Worm (Caenorhabditis elegans): ENCODE data around the gene bcas-2.

The bcas-2 gene

ce11 chrIII:6245728-6246127 lies at the start of gene bcas-2:
Gene bcas-2, minus strand, starts transcription at chrIII:6245828.
- TF ChIP-seq nhr-11 (tag; optimal IDR thresholded peaks at IDR 0.05): no peak
- no peak for TF ChIP-seq nhr-77 (tag; optimal IDR thresholded peaks at IDR 0.05)
- no peak for TF ChIP-seq unc-39 (tag; optimal IDR thresholded peaks at IDR 0.05)
- no peak for TF ChIP-seq elt-3 (tag; optimal IDR thresholded peaks at IDR 0.05)
- no peak for TF ChIP-seq fkh-2 (tag; optimal IDR thresholded peaks at IDR 0.05)
- no peak for TF ChIP-seq ZK546.5 (tag; optimal IDR thresholded peaks at IDR 0.05)
- TF ChIP-seq hmg-11 (tag; optimal IDR thresholded peaks at IDR 0.05): no peak
- TF ChIP-seq eor-1 (tag; optimal IDR thresholded peaks at IDR 0.05): no peak
- no peak for TF ChIP-seq fkh-10 (GFP tag; optimal IDR thresholded peaks at IDR 0.05)
- no peak for TF ChIP-seq pqm-1 (tag; optimal IDR thresholded peaks at IDR 0.05)

- TF ChIP-seq elt-1 (tag; optimal IDR thresholded peaks at IDR 0.05): peak; percentile 91
- no peak for TF ChIP-seq nhr-12 (tag; optimal IDR thresholded peaks at IDR 0.05)
- no peak for TF ChIP-seq nfya-1 (tag; optimal IDR thresholded peaks at IDR 0.05; ENCODE audit: insufficient read depth)
- TF ChIP-seq elt-2 (tag; optimal IDR thresholded peaks at IDR 0.05): peak; percentile 74
- peak; percentile 38 for TF ChIP-seq pqm-1 (tag; optimal IDR thresholded peaks at IDR 0.05)
- peak; percentile 19 for TF ChIP-seq jun-1 (tag; optimal IDR thresholded peaks at IDR 0.05)
- TF ChIP-seq nhr-77 (tag; optimal IDR thresholded peaks at IDR 0.05): no peak
Observed at ce11 chrIII:6290469-6291182, 45.0 kb upstream of the bcas-2 start.

- TF ChIP-seq nhr-77 (tag; optimal IDR thresholded peaks at IDR 0.05): no peak
- TF ChIP-seq nfya-1 (tag; optimal IDR thresholded peaks at IDR 0.05; ENCODE audit: insufficient read depth): peak; percentile 13
- no peak for TF ChIP-seq nhr-11 (tag; optimal IDR thresholded peaks at IDR 0.05)
- TF ChIP-seq nhr-43 (tag; optimal IDR thresholded peaks at IDR 0.05; ENCODE audit: poor library complexity, severe bottlenecking): no peak
- no peak for TF ChIP-seq hmg-11 (tag; optimal IDR thresholded peaks at IDR 0.05)
- TF ChIP-seq nhr-28 (tag; optimal IDR thresholded peaks at IDR 0.05): no peak
- TF ChIP-seq ceh-82 (tag; optimal IDR thresholded peaks at IDR 0.05): no peak
- no peak for TF ChIP-seq ama-1 (optimal IDR thresholded peaks at IDR 0.05)
- no peak for TF ChIP-seq ceh-16 (tag; optimal IDR thresholded peaks at IDR 0.05)
- no peak for TF ChIP-seq egl-5 (tag; optimal IDR thresholded peaks at IDR 0.05)
- no peak for TF ChIP-seq nhr-12 (tag; optimal IDR thresholded peaks at IDR 0.05)
- TF ChIP-seq pqm-1 (tag; optimal IDR thresholded peaks at IDR 0.05): no peak
- no peak for TF ChIP-seq skn-1 (tag; optimal IDR thresholded peaks at IDR 0.05)
- TF ChIP-seq lin-15B (tag; optimal IDR thresholded peaks at IDR 0.05): peak; percentile 76
- TF ChIP-seq zag-1 (tag; optimal IDR thresholded peaks at IDR 0.05): no peak
- TF ChIP-seq ZK546.5 (tag; optimal IDR thresholded peaks at IDR 0.05): no peak
- TF ChIP-seq daf-12 (tag; optimal IDR thresholded peaks at IDR 0.05): no peak
Observed at ce11 chrIII:6289366-6289765, 43.7 kb upstream of the bcas-2 start.

- TF ChIP-seq R02D3.7 (tag; optimal IDR thresholded peaks at IDR 0.05): no peak
- TF ChIP-seq sea-2 (GFP tag; optimal IDR thresholded peaks at IDR 0.05): no peak
- no peak for TF ChIP-seq zag-1 (tag; optimal IDR thresholded peaks at IDR 0.05)
- TF ChIP-seq ama-1 (optimal IDR thresholded peaks at IDR 0.05): no peak
- TF ChIP-seq tbx-2 (tag; optimal IDR thresholded peaks at IDR 0.05): no peak
- no peak for TF ChIP-seq skn-1 (tag; optimal IDR thresholded peaks at IDR 0.05)
- no peak for TF ChIP-seq fkh-10 (GFP tag; optimal IDR thresholded peaks at IDR 0.05)
- no peak for TF ChIP-seq nhr-67 (tag; optimal IDR thresholded peaks at IDR 0.05)
Observed at ce11 chrIII:6287195-6287594, 41.6 kb upstream of the bcas-2 start, which contains the start of gene F47D12.6. Gene F47D12.6, minus strand, starts transcription at chrIII:6287295.

ce11 chrIII:6285890-6286289 lies 40.3 kb upstream of the bcas-2 start, which contains the start of gene gadr-3:
Gene gadr-3, minus strand, starts transcription at chrIII:6285990.
- TF ChIP-seq fkh-2 (tag; optimal IDR thresholded peaks at IDR 0.05) (no peak), fkh-10 (GFP tag; optimal IDR thresholded peaks at IDR 0.05) (no peak), daf-12 (tag; optimal IDR thresholded peaks at IDR 0.05) (no peak), lsy-12 (tag; optimal IDR thresholded peaks at IDR 0.05) (no peak), ceh-28 (tag; optimal IDR thresholded peaks at IDR 0.05) (no peak), egl-27 (tag; optimal IDR thresholded peaks at IDR 0.05) (no peak), mdl-1 (tag; optimal IDR thresholded peaks at IDR 0.05) (no peak), jun-1 (tag; optimal IDR thresholded peaks at IDR 0.05) (no peak), sea-2 (GFP tag; optimal IDR thresholded peaks at IDR 0.05) (no peak), nhr-23 (tag; optimal IDR thresholded peaks at IDR 0.05) (no peak), lin-39 (tag; optimal IDR thresholded peaks at IDR 0.05) (no peak), lin-15B (tag; optimal IDR thresholded peaks at IDR 0.05) (no peak), ztf-4 (tag; optimal IDR thresholded peaks at IDR 0.05) (no peak), nhr-28 (tag; optimal IDR thresholded peaks at IDR 0.05) (no peak), ceh-9 (tag; optimal IDR thresholded peaks at IDR 0.05) (no peak), unc-62 (GFP tag; optimal IDR thresholded peaks at IDR 0.05) (no peak), ceh-82 (tag; optimal IDR thresholded peaks at IDR 0.05) (no peak)
